Fruit fly (Drosophila melanogaster) whole organism, larva: ENCODE data around the gene CG15221.

Source experiments
- noc ChIP-seq: fragments of 200-800 bp; sonication (Bioruptor generic); optimal IDR thresholded peaks from 3 replicates; lab custom pipeline; 2019; ENCODE audit warnings: missing biosample characterization, mild to moderate bottlenecking, missing genetic modification characterization, moderate library complexity

CG15221 gene

DNA sequence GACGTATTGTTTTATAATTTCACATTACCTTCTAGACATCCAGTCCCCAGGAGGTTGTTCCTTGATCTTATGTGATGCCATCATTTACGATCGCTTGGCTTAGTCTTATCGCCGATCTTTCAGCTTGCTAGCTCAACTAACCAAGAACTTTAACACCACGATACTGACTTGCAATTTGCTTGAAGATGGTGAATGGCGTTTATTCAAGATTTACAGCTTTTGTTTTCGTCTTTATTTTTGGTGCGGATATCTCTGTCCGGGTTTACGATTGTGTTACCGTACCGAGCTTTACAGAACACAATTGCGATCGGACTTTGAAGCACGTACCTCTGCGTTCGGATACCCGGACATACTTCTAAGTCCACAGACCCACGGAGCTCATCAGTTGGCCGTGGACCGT lies at the start of gene CG15221:
Gene CG15221, plus strand, starts transcription at position 301 of the 400 bp plus-strand sequence.
- no peak for TF ChIP-seq noc

DNA sequence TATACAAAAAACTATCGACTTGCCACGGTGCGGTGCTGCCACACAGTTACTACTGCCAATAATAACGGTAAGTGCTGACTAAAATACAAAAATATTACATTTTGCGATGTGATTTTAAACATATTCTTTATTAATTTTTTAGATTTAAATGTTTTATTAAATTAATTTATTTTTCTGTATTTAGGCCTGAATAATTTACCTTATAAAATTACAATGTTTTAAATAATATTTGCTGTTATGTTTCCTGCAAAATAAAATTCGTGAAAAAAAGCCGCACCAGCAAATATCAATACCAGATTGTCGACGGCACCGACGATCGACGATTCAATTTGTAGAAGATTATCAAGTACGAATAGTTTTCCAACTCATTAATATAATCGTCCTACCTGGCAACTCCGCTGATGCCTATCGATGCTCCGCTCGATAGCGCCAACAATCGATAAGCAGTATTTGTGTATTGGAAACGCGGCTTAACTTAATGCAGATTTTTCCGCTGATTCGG lies 45.5 kb upstream of the CG15221 start, which contains the start of the genes Vlet and bif:
Gene Vlet, minus strand, starts transcription at position 51 of the 502 bp plus-strand sequence.
Gene bif, plus strand, starts transcription at position 432 of the 502 bp plus-strand sequence.
- no peak for TF ChIP-seq noc

DNA sequence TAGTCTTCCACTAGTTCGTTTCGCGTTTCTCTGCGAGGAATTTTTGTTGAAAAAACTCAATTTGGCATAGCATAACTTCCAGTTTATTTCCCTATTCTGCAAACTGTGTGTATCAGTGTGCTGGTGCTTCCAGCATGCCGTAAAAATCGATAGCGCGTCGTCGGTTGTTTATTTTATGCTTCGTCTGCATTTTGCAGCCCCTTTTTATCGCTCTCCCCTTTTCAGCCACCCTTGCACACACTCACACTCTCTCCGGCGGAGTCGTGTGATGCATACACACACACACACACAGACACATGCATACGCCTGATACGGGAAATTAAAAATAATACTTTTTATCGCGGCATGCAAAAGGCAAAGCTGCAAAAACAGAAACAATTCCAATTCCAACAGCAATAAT lies 44.6 kb upstream of the CG15221 start:
- TF ChIP-seq noc, result peak; percentile 23

DNA sequence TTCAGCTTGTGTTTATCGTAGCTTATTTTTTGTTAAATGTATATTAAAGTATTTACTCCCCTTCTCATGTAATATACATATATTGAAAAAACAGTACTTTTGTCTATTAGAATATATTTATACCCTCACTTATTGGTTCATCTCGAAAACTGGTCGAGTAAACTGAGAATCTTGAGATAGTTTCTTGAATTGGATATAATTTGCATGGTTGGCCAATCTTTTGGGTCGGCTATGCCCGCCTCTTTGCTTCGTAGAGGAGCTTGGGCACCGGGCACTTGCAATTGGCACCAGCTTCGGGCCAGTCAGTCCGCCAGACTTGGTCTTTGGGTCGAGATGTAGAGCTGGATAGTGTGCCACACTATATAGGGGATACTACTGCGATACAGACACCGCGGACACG lies 43.6 kb upstream of the CG15221 start:
- no peak for TF ChIP-seq noc

DNA sequence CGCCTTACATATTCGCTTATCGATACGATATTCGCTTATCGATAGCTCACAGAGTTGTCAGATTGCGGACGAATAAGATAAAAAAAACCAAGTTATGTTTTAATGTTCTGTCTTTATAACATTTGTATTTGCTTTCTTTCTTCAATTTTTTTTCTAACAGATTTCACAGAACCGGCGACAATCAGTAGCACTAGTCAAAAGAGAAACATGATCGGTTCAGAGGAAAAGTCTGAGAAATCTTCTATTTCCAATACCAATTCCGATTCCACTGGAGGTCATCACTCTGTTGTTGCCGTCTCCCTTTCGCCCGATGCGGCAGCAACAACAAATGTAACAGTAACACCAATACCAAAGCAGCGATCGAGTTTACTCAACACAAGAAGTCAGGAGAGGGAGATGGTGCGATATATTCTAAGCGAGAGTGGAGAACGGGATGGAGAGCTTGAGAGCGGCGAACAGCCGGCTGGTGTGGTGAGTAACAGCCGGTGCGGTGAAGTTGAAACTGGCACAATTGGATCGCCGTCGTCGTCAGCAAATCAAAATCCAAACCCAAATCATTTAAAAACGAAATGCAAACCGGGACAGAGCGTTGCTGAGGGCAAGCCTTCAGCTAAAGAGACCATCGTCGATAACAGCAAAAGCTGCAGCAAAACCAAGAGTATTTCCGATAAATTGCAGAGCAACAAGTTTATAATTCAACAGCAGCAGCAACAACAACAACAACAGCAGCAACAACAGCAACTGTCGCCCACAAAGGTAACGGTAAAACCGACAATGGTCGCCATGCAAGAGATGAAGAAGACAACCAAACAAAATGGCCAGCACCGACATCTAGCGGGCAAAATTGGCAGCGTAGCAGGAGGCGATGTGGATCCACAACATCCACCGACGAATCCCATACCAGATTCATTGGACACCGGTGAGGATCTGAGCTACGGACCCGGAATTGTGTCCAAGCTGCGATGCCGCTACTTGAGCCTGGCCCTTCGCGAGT lies 42.2 kb upstream of the CG15221 start:
- peak; percentile 79 for TF ChIP-seq noc

DNA sequence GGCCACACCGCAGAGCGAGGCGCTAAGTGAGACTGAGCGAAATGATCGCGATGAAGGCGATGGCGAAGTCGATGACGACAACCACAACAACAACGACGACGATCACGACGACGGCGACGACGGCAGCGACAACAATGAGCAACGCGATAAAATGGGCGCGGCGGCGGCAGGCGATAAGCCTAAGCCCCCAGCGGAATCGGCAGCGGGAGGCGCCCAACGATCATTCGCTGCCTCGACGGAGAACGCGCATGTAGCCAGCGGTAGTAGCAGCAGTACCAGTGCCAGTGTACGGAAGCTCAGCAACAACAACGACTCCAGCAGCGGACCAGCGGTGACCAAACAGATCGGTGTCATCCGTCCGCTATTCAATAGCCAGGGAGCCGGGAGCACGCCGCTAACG lies 40.6 kb upstream of the CG15221 start:
- peak; percentile 15 for TF ChIP-seq noc

DNA sequence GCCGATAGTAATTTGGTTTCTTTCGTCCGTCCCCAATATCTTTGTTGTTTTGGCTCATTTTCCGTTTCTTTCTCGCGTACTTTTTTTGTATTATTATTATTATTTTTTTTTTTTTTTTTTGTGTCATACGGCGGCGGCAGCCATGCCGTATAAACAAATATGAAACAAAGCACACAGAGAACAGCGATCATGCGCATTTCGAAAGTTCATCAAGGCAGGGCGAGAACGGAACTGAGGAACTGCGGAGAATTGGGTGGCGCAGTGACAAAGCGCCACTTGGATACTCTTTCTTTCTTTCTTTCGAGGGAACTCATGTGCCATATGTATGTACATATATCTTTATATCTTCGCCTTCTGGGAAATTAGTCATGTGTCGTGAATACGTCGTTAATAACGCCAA lies 39.6 kb upstream of the CG15221 start:
- peak; percentile 25 for TF ChIP-seq noc

DNA sequence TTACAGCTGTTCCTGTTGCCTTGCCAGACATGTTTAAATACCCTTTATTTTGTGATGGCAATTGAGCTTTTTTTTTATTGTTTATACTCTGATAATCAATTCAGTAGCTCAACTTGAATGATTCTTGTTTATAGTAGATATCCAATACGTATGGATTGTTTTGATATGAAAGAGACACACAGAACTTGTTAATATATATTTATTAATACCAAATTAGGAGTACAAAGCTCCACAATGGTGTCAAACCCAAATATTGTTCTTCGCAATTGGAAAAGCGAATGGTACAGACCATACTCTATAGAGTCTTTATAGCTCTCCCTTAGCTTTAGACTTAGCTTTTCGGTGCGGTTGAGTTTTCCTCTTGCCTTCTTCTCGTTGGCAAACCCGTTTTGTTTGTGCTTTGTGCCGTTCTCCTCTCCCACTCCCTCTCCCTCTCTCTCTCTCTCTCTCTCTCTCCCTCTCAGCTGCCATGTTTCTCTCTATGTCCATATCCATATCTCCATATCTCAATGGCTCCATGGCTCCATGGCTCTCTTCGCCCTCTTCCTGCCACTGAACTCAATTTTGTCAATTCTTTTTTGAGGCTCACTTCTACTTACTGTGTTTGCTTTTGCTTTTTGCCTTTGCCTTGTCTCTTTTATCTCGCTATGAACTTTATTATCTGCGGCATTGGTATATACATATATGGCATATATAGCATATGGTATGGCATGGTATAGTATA lies 38.0 kb upstream of the CG15221 start:
- TF ChIP-seq noc, result peak; percentile 66

DNA sequence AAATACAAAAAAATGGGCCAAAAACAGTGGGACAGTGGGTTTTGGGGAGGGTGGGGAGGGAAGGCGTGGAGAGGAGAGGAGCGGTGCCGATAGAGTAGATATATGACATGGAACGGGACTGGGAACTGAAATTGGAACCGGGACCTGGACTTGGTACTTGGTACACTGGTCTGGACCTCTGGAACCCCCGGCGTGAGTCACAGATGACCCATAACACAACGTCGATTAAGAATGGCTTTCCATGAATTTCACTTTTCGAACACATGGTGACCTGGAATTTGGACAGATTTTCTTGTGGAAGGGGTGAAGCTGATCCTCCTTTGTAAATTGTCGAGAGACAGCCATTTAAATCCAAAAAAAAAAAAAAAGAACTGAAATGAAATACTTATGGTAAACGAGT lies 37.4 kb upstream of the CG15221 start:
- TF ChIP-seq noc, result no peak

DNA sequence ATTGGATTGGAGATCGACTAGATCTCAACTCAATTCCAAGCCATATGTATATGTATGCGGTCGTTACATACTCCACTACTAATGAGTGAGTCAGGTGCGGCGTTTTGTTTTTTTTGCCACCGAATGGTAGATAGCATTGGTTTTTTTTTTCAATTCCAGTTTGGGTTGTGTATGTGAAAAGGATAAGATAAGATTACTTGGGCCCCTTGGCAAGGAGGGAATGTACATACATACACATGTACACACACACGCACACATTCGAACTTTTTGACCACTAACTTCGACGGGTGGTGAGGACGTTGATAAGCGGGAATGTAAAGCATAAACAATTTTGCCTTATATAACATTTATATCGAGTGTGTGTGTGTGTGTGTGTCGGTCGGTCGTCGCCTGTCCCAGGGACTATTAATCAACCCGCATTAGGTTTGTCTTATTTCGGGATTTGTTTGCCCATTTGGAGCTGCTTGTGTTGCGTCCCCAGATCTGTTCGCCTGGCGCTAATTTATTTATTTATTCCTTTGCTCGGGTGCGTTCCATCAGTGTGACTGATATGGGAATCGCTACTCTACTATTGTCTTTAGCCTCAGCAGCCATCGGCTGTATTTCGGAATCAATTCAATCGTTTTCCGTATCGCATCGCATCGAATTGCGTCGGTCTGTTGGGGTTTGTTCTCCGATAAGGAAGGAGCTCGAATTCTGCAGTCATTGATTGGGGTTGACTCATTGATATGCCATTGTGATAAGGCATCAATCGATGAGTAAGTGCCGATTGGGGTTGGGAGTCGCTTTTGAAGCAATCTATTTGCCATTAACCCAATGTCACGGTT lies 36.2 kb upstream of the CG15221 start:
- no peak for TF ChIP-seq noc

DNA sequence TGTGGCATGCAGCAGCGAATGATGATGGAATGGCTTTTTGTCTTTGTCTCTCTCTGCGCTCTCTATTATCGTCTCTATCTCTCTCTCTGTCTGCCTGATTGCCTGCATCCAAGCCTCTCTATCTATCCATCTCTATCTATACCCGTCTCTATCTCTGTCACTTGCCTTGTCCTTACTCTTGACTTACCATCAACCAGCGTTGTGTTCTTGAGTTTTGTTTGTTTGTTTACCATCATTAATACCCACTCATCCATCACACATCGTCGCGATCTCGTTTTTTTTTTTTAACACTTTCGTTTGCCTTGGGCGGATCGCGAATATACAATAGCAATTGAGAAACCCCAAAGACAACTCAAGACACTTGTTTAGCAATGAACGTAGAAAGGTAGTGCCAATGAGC lies 34.4 kb upstream of the CG15221 start:
- no peak for TF ChIP-seq noc

DNA sequence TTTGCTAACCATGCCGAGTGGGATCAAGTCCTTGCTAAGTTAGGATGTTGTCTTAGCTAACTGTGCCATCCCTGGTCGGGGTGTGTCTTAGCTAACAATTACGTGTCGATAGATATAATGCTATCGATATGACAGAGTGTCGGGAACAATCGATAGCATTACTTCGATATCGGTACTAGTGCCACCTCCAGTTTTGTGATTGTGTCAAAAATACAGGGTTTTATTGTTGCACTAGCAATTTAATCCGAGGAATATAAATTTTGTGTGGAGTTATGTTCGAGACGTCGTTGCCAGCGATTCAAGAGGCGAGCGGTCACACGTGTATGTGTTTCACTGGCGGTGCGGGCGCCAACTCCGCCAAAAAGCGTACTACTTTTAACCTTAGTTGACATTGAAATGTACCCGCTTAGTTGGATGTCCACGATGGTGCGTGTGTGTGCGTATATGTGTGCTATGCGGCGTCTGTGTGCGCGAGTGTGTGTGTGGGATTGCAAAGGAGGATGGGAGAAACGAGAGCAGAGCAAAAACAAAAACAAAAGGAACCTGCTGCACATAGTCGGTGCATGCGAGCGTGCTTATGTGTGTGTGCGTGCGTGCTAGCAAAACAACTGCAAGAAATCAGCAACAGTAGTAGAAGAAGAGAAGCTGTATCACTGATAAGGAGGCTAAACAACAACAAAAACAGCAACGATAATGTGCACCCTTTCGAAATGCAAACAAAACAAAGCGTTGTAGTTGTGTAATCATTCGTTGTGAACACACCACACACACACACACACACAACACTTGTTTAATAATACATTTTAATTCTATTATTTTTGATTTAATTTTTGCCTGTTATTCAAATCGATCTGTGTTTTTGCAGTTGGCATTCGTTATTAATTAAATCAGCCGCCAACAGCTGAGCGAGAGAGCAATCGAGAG lies 28.8 kb upstream of the CG15221 start, which contains the start of gene PhKgamma:
Gene PhKgamma, plus strand, starts transcription at position 179 of the 924 bp plus-strand sequence.
- no peak for TF ChIP-seq noc

DNA sequence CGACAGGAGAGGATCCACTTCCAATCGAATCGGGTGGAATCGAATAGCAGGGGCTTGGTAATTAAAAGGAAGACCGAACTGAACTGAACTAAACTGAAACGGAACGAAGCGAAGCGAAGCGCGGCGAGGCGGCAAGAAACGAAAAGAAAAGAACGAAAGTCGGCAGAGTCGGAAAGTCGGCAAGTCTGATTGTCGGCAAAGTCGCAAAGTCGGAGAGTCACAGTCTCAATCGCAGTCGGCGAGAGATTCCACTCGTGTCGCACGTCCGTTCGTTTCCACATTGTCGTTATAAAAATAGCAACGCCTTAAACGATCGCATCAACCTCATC lies 28.2 kb upstream of the CG15221 start:
- no peak for TF ChIP-seq noc

DNA sequence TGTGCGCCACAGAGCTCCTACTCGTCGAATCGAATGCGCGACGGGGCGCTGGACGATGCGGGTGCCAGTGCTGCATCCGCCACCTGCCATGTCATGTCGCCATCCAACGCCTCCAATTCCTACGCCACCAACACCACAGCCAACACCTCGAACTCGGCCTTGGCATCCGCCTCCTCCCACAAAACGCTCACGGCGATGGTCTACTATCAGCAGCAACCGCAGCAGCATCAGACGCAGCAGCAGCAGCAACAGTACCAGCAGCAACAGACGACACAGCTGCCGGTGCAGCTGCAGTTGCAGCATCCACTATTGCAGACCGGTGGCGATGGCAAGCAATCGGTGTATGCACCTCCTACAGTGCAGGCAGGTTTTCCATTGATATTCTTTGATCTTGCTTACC lies 23.3 kb upstream of the CG15221 start:
- no peak for TF ChIP-seq noc

DNA sequence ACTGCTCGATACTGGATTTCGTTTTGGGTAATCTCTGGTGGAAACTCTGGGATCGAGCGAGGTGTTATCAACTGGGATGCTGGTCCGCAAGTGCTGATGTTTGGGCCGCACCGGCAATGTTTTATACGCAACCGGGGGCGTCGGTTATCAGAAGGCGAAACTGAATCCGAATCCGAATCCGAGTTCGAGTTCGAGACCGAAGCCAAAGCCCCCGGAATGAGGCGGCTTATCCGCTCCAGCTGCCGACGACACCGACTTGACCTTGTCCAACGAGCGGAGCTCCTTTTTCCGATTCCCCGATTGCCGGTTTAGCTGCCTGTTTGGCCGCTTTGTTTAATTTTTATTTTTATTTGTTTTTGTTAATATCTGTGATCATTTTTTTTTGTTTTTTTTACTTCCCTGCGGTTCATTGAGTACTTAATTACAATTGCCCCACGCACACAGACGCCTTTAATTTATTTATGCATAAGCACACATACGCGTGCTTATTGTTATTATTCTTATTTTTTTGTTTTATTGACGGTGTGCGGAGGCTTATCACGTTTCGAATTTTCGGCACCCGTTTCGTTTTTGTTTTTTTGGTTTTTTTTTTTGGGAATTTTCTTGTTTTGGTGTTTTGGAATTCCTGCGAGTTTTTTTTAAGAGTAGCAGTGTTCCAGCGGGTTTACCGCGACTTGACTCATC lies 19.0 kb upstream of the CG15221 start, which contains the start of gene CG2444:
Gene CG2444, minus strand, starts transcription at position 372 of the 684 bp plus-strand sequence.
- no peak for TF ChIP-seq noc
